Fruit fly (Drosophila melanogaster) whole organism: Measurements from ENCODE around the gene CG14075.

Source experiments
- CG8478 ChIP-seq: fragments of >200 bp; optimal IDR thresholded peaks from 2 replicates; lab custom pipeline; 2018; ENCODE audit warnings: inconsistent platforms
- EcR ChIP-seq, 2 experiments: fragments of >200 bp; optimal IDR thresholded peaks; 2 replicates each; lab custom pipeline; 2017; ENCODE audit warnings: missing biosample characterization in 2 of 2, missing genetic modification characterization in 2 of 2, missing genetic modification reagents in 2 of 2
- pan ChIP-seq: fragments of >200 bp; optimal IDR thresholded peaks from 2 replicates; lab custom pipeline; 2017
- psq ChIP-seq: fragments of >200 bp; optimal IDR thresholded peaks from 2 replicates; lab custom pipeline; 2017
- usp ChIP-seq: fragments of >200 bp; optimal IDR thresholded peaks from 2 replicates; lab custom pipeline; 2017; ENCODE audit warnings: missing biosample characterization, missing genetic modification characterization, mixed read lengths

dm6 chr3L:19000413-19000812 is 15.7 kb downstream of the CG14075 start, which contains the start of gene CG3808:
- no peak for TF ChIP-seq EcR (GFP tag; optimal IDR thresholded peaks at IDR 0.05; lab: Kevin White, UChicago)
- no peak for TF ChIP-seq usp (GFP tag; lab: Kevin White, UChicago)
- TF ChIP-seq CG8478 (lab: Kevin White, UChicago) = no peak
- TF ChIP-seq psq = no peak
- no peak for TF ChIP-seq pan (lab: Kevin White, UChicago)
